Worm (Caenorhabditis elegans) whole organism, L2 larva: Measurements from ENCODE around the gene F20G2.2.

ENCODE experiments used
- C34F6.9 ChIP-seq: fragments of 150-350 bp; optimal IDR thresholded peaks from 2 replicates; lab custom pipeline; 2014; ENCODE audit warnings: missing biosample characterization, missing genetic modification characterization
- F13H6.1 ChIP-seq: sonication (generic microtip); optimal IDR thresholded peaks from 2 replicates; lab custom pipeline; 2016; ENCODE audit warnings: missing genetic modification characterization, missing compliant biosample characterization
- Y55F3AM.14 ChIP-seq: fragments of 200-800 bp; sonication (Bioruptor generic); optimal IDR thresholded peaks from 2 replicates; lab custom pipeline; 2018; ENCODE audit warnings: mild to moderate bottlenecking, missing genetic modification characterization, missing compliant biosample characterization
- ZK546.5 ChIP-seq: sonication (generic microtip); optimal IDR thresholded peaks from 2 replicates; lab custom pipeline; 2017; ENCODE audit warnings: missing biosample characterization, missing genetic modification characterization
- aly-2 ChIP-seq: fragments of 150-350 bp; optimal IDR thresholded peaks from 2 replicates; lab custom pipeline; 2014; ENCODE audit warnings: missing biosample characterization, missing genetic modification characterization
- ama-1 ChIP-seq: fragments of 150-350 bp; optimal IDR thresholded peaks from 2 replicates; lab custom pipeline; 2018; ENCODE audit warnings: inconsistent platforms
- blmp-1 ChIP-seq: sonication (generic microtip); optimal IDR thresholded peaks from 2 replicates; lab custom pipeline; 2017; ENCODE audit warnings: missing genetic modification characterization, mild to moderate bottlenecking, missing compliant biosample characterization, antibody characterized with exemption, moderate library complexity; ENCODE audit not compliant: insufficient read depth
- ceh-82 ChIP-seq: fragments of 150-350 bp; optimal IDR thresholded peaks from 2 replicates; lab custom pipeline; 2014; ENCODE audit warnings: missing biosample characterization, missing genetic modification characterization
- crh-2 ChIP-seq: sonication (generic microtip); optimal IDR thresholded peaks from 2 replicates; lab custom pipeline; 2017; ENCODE audit warnings: missing biosample characterization, missing genetic modification characterization
- egl-27 ChIP-seq: sonication (generic microtip); optimal IDR thresholded peaks from 3 replicates; lab custom pipeline; 2017; ENCODE audit warnings: missing biosample characterization, missing genetic modification reagents, missing genetic modification characterization
- elt-1 ChIP-seq: fragments of 150-350 bp; optimal IDR thresholded peaks from 2 replicates; lab custom pipeline; 2014; ENCODE audit warnings: missing biosample characterization, missing genetic modification characterization
- fos-1 ChIP-seq: fragments of 150-350 bp; optimal IDR thresholded peaks from 2 replicates; lab custom pipeline; 2014; ENCODE audit warnings: missing biosample characterization, missing genetic modification characterization
- gmeb-1 ChIP-seq: fragments of 150-350 bp; optimal IDR thresholded peaks from 2 replicates; lab custom pipeline; 2014; ENCODE audit warnings: missing biosample characterization, missing genetic modification characterization
- lin-11 ChIP-seq: fragments of 150-350 bp; sonication (generic microtip); optimal IDR thresholded peaks from 2 replicates; lab custom pipeline; 2014; ENCODE audit warnings: missing biosample characterization, missing genetic modification characterization, inconsistent platforms, mixed read lengths
- lin-13 ChIP-seq: fragments of 150-350 bp; optimal IDR thresholded peaks from 2 replicates; lab custom pipeline; 2014; ENCODE audit warnings: missing biosample characterization, missing genetic modification reagents, missing genetic modification characterization
- lin-39 ChIP-seq: fragments of 150-350 bp; optimal IDR thresholded peaks from 2 replicates; lab custom pipeline; 2014; ENCODE audit warnings: missing biosample characterization, missing genetic modification reagents, missing genetic modification characterization
- mbf-1 ChIP-seq: sonication (generic microtip); optimal IDR thresholded peaks from 2 replicates; lab custom pipeline; 2017; ENCODE audit warnings: missing biosample characterization, missing genetic modification characterization
- mdl-1 ChIP-seq, 2 experiments: fragments of 150-350 bp in 1 of 2; sonication (generic microtip) in 1 of 2; optimal IDR thresholded peaks; 2 replicates each; lab custom pipeline; 2017; ENCODE audit warnings: missing biosample characterization in 2 of 2, missing genetic modification characterization in 2 of 2
- nhr-10 ChIP-seq: sonication (generic microtip); optimal IDR thresholded peaks from 2 replicates; lab custom pipeline; 2017; ENCODE audit warnings: missing biosample characterization, missing genetic modification characterization
- nhr-12 ChIP-seq: fragments of 150-350 bp; optimal IDR thresholded peaks from 2 replicates; lab custom pipeline; 2014; ENCODE audit warnings: missing biosample characterization, missing genetic modification characterization
- nhr-129 ChIP-seq: fragments of 150-350 bp; optimal IDR thresholded peaks from 2 replicates; lab custom pipeline; 2014; ENCODE audit warnings: missing biosample characterization, missing genetic modification characterization
- nhr-21 ChIP-seq: fragments of 150-350 bp; optimal IDR thresholded peaks from 2 replicates; lab custom pipeline; 2014; ENCODE audit warnings: missing biosample characterization, missing genetic modification characterization
- nhr-23 ChIP-seq: fragments of 150-350 bp; optimal IDR thresholded peaks from 2 replicates; lab custom pipeline; 2014; ENCODE audit warnings: missing biosample characterization, missing genetic modification reagents, missing genetic modification characterization
- nhr-6 ChIP-seq: fragments of 150-350 bp; optimal IDR thresholded peaks from 2 replicates; lab custom pipeline; 2014; ENCODE audit warnings: missing biosample characterization, missing genetic modification characterization
- nhr-77 ChIP-seq: fragments of 150-350 bp; optimal IDR thresholded peaks from 2 replicates; lab custom pipeline; 2014; ENCODE audit warnings: missing biosample characterization, missing genetic modification characterization
- skn-1 ChIP-seq: sonication (generic microtip); optimal IDR thresholded peaks from 2 replicates; lab custom pipeline; 2017; ENCODE audit warnings: missing biosample characterization, missing genetic modification characterization
- sma-3 ChIP-seq: sonication (generic microtip); optimal IDR thresholded peaks from 2 replicates; lab custom pipeline; 2016; ENCODE audit warnings: missing genetic modification reagents, missing genetic modification characterization, missing compliant biosample characterization
- sma-9 ChIP-seq, 2 experiments: fragments of 150-350 bp in 1 of 2; sonication (generic microtip) in 1 of 2; optimal IDR thresholded peaks; 2 replicates each; lab custom pipeline; 2014 to 2016; ENCODE audit warnings: missing genetic modification characterization in 2 of 2, mild to moderate bottlenecking in 1 of 2, missing biosample characterization in 1 of 2, missing compliant biosample characterization in 1 of 2, missing genetic modification reagents in 1 of 2, moderate library complexity in 1 of 2
- snpc-4 ChIP-seq: fragments of 150-350 bp; optimal IDR thresholded peaks from 2 replicates; lab custom pipeline; 2014; ENCODE audit warnings: missing biosample characterization, missing genetic modification characterization
- unc-39 ChIP-seq: fragments of 150-350 bp; optimal IDR thresholded peaks from 2 replicates; lab custom pipeline; 2014; ENCODE audit warnings: missing biosample characterization, missing genetic modification characterization
- unc-62 ChIP-seq: fragments of 150-350 bp; optimal IDR thresholded peaks from 2 replicates; lab custom pipeline; 2014; ENCODE audit warnings: missing biosample characterization, missing genetic modification reagents, missing genetic modification characterization
- zag-1 ChIP-seq: fragments of 150-350 bp; optimal IDR thresholded peaks from 2 replicates; lab custom pipeline; 2014; ENCODE audit warnings: missing biosample characterization, missing genetic modification characterization
- ztf-1 ChIP-seq: fragments of 200-800 bp; sonication (Bioruptor generic); conservative IDR thresholded peaks from 2 replicates; pipeline ENCODE4 v1.3.6; 2022; ENCODE audit warnings: missing genetic modification characterization, missing compliant biosample characterization
- ztf-11 ChIP-seq: sonication (generic microtip); optimal IDR thresholded peaks from 2 replicates; lab custom pipeline; 2017; ENCODE audit warnings: missing biosample characterization, missing genetic modification characterization

The F20G2.2 gene

ce11 chrV:13753481-13753880, 2.7 kb downstream of the F20G2.2 start, which contains the start of gene F20G2.1:
Gene F20G2.1, minus strand, starts transcription at chrV:13753581.
- TF ChIP-seq egl-27 (tag; lab: Kevin White, UChicago) (no peak), mdl-1 (tag; optimal IDR thresholded peaks at IDR 0.05; lab: Kevin White, UChicago) (no peak), blmp-1 (tag; lab: Kevin White, UChicago) (no peak), nhr-21 (tag; lab: Kevin White, UChicago) (no peak), mbf-1 (tag; lab: Kevin White, UChicago) (no peak), unc-62 (GFP tag; lab: Kevin White, UChicago) (no peak), nhr-23 (tag; lab: Kevin White, UChicago) (no peak), unc-39 (tag; lab: Kevin White, UChicago) (no peak), nhr-10 (tag; lab: Kevin White, UChicago) (no peak), ztf-11 (tag; lab: Kevin White, UChicago) (no peak), sma-3 (GFP tag; lab: Kevin White, UChicago) (no peak), F13H6.1 (tag; lab: Kevin White, UChicago) (no peak)

ce11 chrV:13751811-13752210, 4.4 kb downstream of the F20G2.2 start, which contains the start of gene cld-9:
Gene cld-9, minus strand, starts transcription at chrV:13751891.
- TF ChIP-seq fos-1 (peak; percentile 63), lin-13 (GFP tag; lab: Kevin White, UChicago) (no peak), sma-9 (GFP tag; optimal IDR thresholded peaks at IDR 0.05; lab: Kevin White, UChicago) (peak; percentile 37), sma-9 (tag; optimal IDR thresholded peaks at IDR 0.05; lab: Kevin White, UChicago) (no peak)
- TF ChIP-seq, all 48 proteins: peak for 2

- no peak for TF ChIP-seq zag-1 (tag; lab: Kevin White, UChicago)
- no peak for TF ChIP-seq nhr-12 (tag; lab: Kevin White, UChicago)
- no peak for TF ChIP-seq blmp-1 (tag; lab: Kevin White, UChicago)
- no peak for TF ChIP-seq Y55F3AM.14 (GFP tag; lab: Kevin White, UChicago)
- TF ChIP-seq nhr-21 (tag; lab: Kevin White, UChicago) = no peak
- no peak for TF ChIP-seq ztf-11 (tag; lab: Kevin White, UChicago)
- TF ChIP-seq ZK546.5 = no peak
- TF ChIP-seq lin-39 = no peak
- no peak for TF ChIP-seq nhr-129 (tag; lab: Kevin White, UChicago)
- TF ChIP-seq F13H6.1 (tag; lab: Kevin White, UChicago) = no peak
- TF ChIP-seq aly-2 (tag; lab: Kevin White, UChicago) = no peak
- no peak for TF ChIP-seq nhr-6
- no peak for TF ChIP-seq crh-2 (tag; lab: Kevin White, UChicago)
- no peak for TF ChIP-seq snpc-4 (tag; lab: Kevin White, UChicago)
- no peak for TF ChIP-seq ztf-1 (GFP tag; lab: Robert Waterston, UW)
- no peak for TF ChIP-seq ama-1
- TF ChIP-seq, all 48 proteins: peak for 0
These were observed 7.6 kb downstream of the F20G2.2 start, which contains the start of gene F35E12.10 for ce11 chrV:13748658-13749057. Gene F35E12.10, minus strand, starts transcription at chrV:13748758.

- TF ChIP-seq blmp-1 (tag; lab: Kevin White, UChicago) (no peak), C34F6.9 (no peak), sma-9 (GFP tag; optimal IDR thresholded peaks at IDR 0.05; lab: Kevin White, UChicago) (peak; percentile 22), sma-9 (tag; optimal IDR thresholded peaks at IDR 0.05; lab: Kevin White, UChicago) (no peak), crh-2 (tag; lab: Kevin White, UChicago) (peak; percentile 20), F13H6.1 (tag; lab: Kevin White, UChicago) (peak; percentile 3), gmeb-1 (tag; lab: Kevin White, UChicago) (peak; percentile 40), nhr-77 (tag; lab: Kevin White, UChicago) (no peak), lin-11 (tag; lab: Kevin White, UChicago) (no peak), fos-1 (peak; percentile 98), mdl-1 (tag; optimal IDR thresholded peaks at IDR 0.05; lab: Kevin White, UChicago) (no peak), elt-1 (tag; lab: Kevin White, UChicago) (no peak), sma-3 (GFP tag; lab: Kevin White, UChicago) (no peak), skn-1 (tag; lab: Kevin White, UChicago) (peak; percentile 46)
- TF ChIP-seq, all 48 proteins: peak for 6
These were observed 11.3 kb downstream of the F20G2.2 start, which contains the start of gene F35E12.9 for ce11 chrV:13744901-13745300. Gene F35E12.9, minus strand, starts transcription at chrV:13745127.

- peak; percentile 51 for TF ChIP-seq fos-1
- no peak for TF ChIP-seq ceh-82 (tag; lab: Kevin White, UChicago)
- TF ChIP-seq sma-9 (GFP tag; optimal IDR thresholded peaks at IDR 0.05; lab: Kevin White, UChicago) = peak; percentile 40
- TF ChIP-seq sma-9 (tag; optimal IDR thresholded peaks at IDR 0.05; lab: Kevin White, UChicago) = no peak
These were observed 16.3 kb downstream of the F20G2.2 start for ce11 chrV:13739901-13740300.
